Worm (Caenorhabditis elegans) whole organism, L1 larva: Measurements from ENCODE around the gene nsph-1.1.

ENCODE experiments used
- C04F5.9 ChIP-seq: sonication (generic microtip); optimal IDR thresholded peaks from 2 replicates; lab custom pipeline; 2016; ENCODE audit warnings: missing genetic modification characterization, missing compliant biosample characterization
- C34B4.2 ChIP-seq: sonication (generic microtip); optimal IDR thresholded peaks from 2 replicates; lab custom pipeline; 2017; ENCODE audit warnings: mild to moderate bottlenecking, missing genetic modification characterization, missing compliant biosample characterization
- Y116A8C.19 ChIP-seq: sonication (generic microtip); optimal IDR thresholded peaks from 2 replicates; lab custom pipeline; 2016; ENCODE audit warnings: missing compliant biosample characterization, missing genetic modification characterization, borderline replicate concordance
- aha-1 ChIP-seq: fragments of 150-350 bp; optimal IDR thresholded peaks from 2 replicates; lab custom pipeline; 2014; ENCODE audit warnings: missing biosample characterization, missing genetic modification characterization
- alr-1 ChIP-seq: fragments of 200-800 bp; sonication (Bioruptor generic); optimal IDR thresholded peaks from 2 replicates; lab custom pipeline; 2018; ENCODE audit warnings: borderline replicate concordance, mild to moderate bottlenecking, missing genetic modification characterization, missing compliant biosample characterization
- blmp-1 ChIP-seq: fragments of 150-350 bp; optimal IDR thresholded peaks from 2 replicates; lab custom pipeline; 2014; ENCODE audit warnings: missing biosample characterization, missing genetic modification characterization
- ceh-63 ChIP-seq: fragments of 200-800 bp; sonication (Bioruptor generic); optimal IDR thresholded peaks from 2 replicates; lab custom pipeline; 2018; ENCODE audit warnings: mild to moderate bottlenecking, missing genetic modification characterization, missing compliant biosample characterization
- ceh-82 ChIP-seq, 3 experiments: fragments of 150-350 bp in 1 of 3; sonication (generic microtip) in 2 of 3; optimal IDR thresholded peaks; 2 replicates each; lab custom pipeline; 2014 to 2017; ENCODE audit warnings: missing biosample characterization in 3 of 3, missing genetic modification characterization in 3 of 3
- ceh-88 ChIP-seq: fragments of 200-800 bp; sonication (Bioruptor generic); IDR thresholded peaks from 2 replicates; pipeline ENCODE4 v1.3.6; 2022; ENCODE audit warnings: missing genetic modification characterization, missing compliant biosample characterization
- ceh-90 ChIP-seq: sonication (generic microtip); optimal IDR thresholded peaks from 2 replicates; lab custom pipeline; 2016; ENCODE audit warnings: missing genetic modification characterization, missing compliant biosample characterization
- ces-1 ChIP-seq: fragments of 150-350 bp; optimal IDR thresholded peaks from 2 replicates; lab custom pipeline; 2014; ENCODE audit warnings: missing biosample characterization, missing genetic modification reagents, missing genetic modification characterization
- dpl-1 ChIP-seq, 3 experiments: fragments of 150-350 bp in 2 of 3; sonication (generic microtip) in 1 of 3; optimal IDR thresholded peaks; 2 replicates each; lab custom pipeline; 2014 to 2017; ENCODE audit warnings: missing biosample characterization in 3 of 3, missing genetic modification characterization in 3 of 3, missing genetic modification reagents in 3 of 3
- elt-3 ChIP-seq, 6 experiments: fragments of 150-350 bp in 1 of 6; sonication (generic microtip); optimal IDR thresholded peaks; 2 replicates each; lab custom pipeline; 2017 to 2018; ENCODE audit warnings: missing biosample characterization in 6 of 6, missing genetic modification characterization in 6 of 6, inconsistent platforms in 1 of 6
- fkh-10 ChIP-seq: sonication (generic microtip); optimal IDR thresholded peaks from 2 replicates; lab custom pipeline; 2017; ENCODE audit warnings: missing biosample characterization, missing genetic modification reagents, missing genetic modification characterization
- fkh-4 ChIP-seq: sonication (generic microtip); optimal IDR thresholded peaks from 2 replicates; lab custom pipeline; 2016; ENCODE audit warnings: missing compliant biosample characterization, missing genetic modification characterization, borderline replicate concordance
- fkh-8 ChIP-seq: sonication (generic microtip); optimal IDR thresholded peaks from 2 replicates; lab custom pipeline; 2016; ENCODE audit warnings: mild to moderate bottlenecking, missing genetic modification characterization, missing compliant biosample characterization
- fos-1 ChIP-seq: fragments of 150-350 bp; optimal IDR thresholded peaks from 2 replicates; lab custom pipeline; 2014; ENCODE audit warnings: missing biosample characterization, missing genetic modification characterization
- grh-1 ChIP-seq: fragments of 200-800 bp; sonication (Bioruptor generic); IDR thresholded peaks from 2 replicates; pipeline ENCODE4 v1.3.6; 2022; ENCODE audit warnings: missing genetic modification reagents, missing genetic modification characterization, missing compliant biosample characterization
- hlh-17 ChIP-seq: fragments of 200-800 bp; sonication (Bioruptor generic); optimal IDR thresholded peaks from 2 replicates; lab custom pipeline; 2018; ENCODE audit warnings: missing genetic modification characterization, mild to moderate bottlenecking, missing compliant biosample characterization, moderate library complexity, borderline replicate concordance
- hlh-4 ChIP-seq: sonication (generic microtip); optimal IDR thresholded peaks from 2 replicates; lab custom pipeline; 2016; ENCODE audit warnings: mild to moderate bottlenecking, missing genetic modification characterization, missing compliant biosample characterization
- hpl-2 ChIP-seq: fragments of 150-350 bp; optimal IDR thresholded peaks from 2 replicates; lab custom pipeline; 2014; ENCODE audit warnings: missing biosample characterization, missing genetic modification reagents, missing genetic modification characterization
- irx-1 ChIP-seq: sonication (generic microtip); optimal IDR thresholded peaks from 2 replicates; lab custom pipeline; 2016; ENCODE audit warnings: missing genetic modification characterization, missing compliant biosample characterization
- isw-1 ChIP-seq: fragments of 200-800 bp; sonication (Bioruptor generic); IDR thresholded peaks from 2 replicates; pipeline ENCODE4 v1.3.6; 2022; ENCODE audit warnings: missing genetic modification characterization, missing compliant biosample characterization
- lin-14 ChIP-seq: fragments of 200-800 bp; sonication (Bioruptor generic); optimal IDR thresholded peaks from 2 replicates; lab custom pipeline; 2018; ENCODE audit warnings: mild to moderate bottlenecking, missing genetic modification characterization, moderate library complexity, missing compliant biosample characterization
- lin-15B ChIP-seq: fragments of 150-350 bp; sonication (generic microtip); optimal IDR thresholded peaks from 3 replicates; lab custom pipeline; 2014; ENCODE audit warnings: missing biosample characterization, missing genetic modification characterization
- lin-35 ChIP-seq, 2 experiments: fragments of 150-350 bp; optimal IDR thresholded peaks; 2 replicates each; lab custom pipeline; 2014; ENCODE audit warnings: missing biosample characterization in 2 of 2, missing genetic modification characterization in 2 of 2, missing genetic modification reagents in 2 of 2
- mab-9 ChIP-seq: fragments of 200-800 bp; sonication (Bioruptor generic); IDR thresholded peaks from 2 replicates; pipeline ENCODE4 v1.3.6; 2022; ENCODE audit warnings: missing genetic modification reagents, missing genetic modification characterization, missing compliant biosample characterization
- mef-2 ChIP-seq: fragments of 150-350 bp; optimal IDR thresholded peaks from 2 replicates; lab custom pipeline; 2014; ENCODE audit warnings: missing biosample characterization, missing genetic modification characterization
- nhr-11 ChIP-seq: fragments of 150-350 bp; optimal IDR thresholded peaks from 2 replicates; lab custom pipeline; 2014; ENCODE audit warnings: missing biosample characterization, missing genetic modification characterization
- nhr-237 ChIP-seq: fragments of 150-350 bp; optimal IDR thresholded peaks from 2 replicates; lab custom pipeline; 2014; ENCODE audit warnings: missing biosample characterization, missing genetic modification characterization
- nhr-71 ChIP-seq: sonication (generic microtip); optimal IDR thresholded peaks from 2 replicates; lab custom pipeline; 2016; ENCODE audit warnings: mild to moderate bottlenecking, missing genetic modification characterization, moderate library complexity, missing compliant biosample characterization
- nhr-76 ChIP-seq: sonication (generic microtip); optimal IDR thresholded peaks from 2 replicates; lab custom pipeline; 2017; ENCODE audit warnings: missing biosample characterization, missing genetic modification characterization
- nhr-84 ChIP-seq: sonication (generic microtip); optimal IDR thresholded peaks from 2 replicates; lab custom pipeline; 2017; ENCODE audit warnings: missing biosample characterization, missing genetic modification characterization
- nhr-85 ChIP-seq: sonication (generic microtip); peaks from one replicate; lab custom pipeline; 2016; ENCODE audit warnings: missing genetic modification characterization, inconsistent platforms, missing compliant biosample characterization
- pag-3 ChIP-seq: sonication (generic microtip); optimal IDR thresholded peaks from 2 replicates; lab custom pipeline; 2017; ENCODE audit warnings: missing genetic modification characterization, mild to moderate bottlenecking, missing compliant biosample characterization, antibody characterized with exemption, borderline replicate concordance; ENCODE audit not compliant: insufficient read depth
- pqm-1 ChIP-seq: sonication (generic microtip); optimal IDR thresholded peaks from 3 replicates; lab custom pipeline; 2017; ENCODE audit warnings: missing biosample characterization, missing genetic modification characterization
- rnt-1 ChIP-seq: sonication (generic microtip); optimal IDR thresholded peaks from 2 replicates; lab custom pipeline; 2016; ENCODE audit warnings: mild to moderate bottlenecking, missing genetic modification characterization, moderate library complexity, missing compliant biosample characterization
- skn-1 ChIP-seq: fragments of 150-350 bp; optimal IDR thresholded peaks from 2 replicates; lab custom pipeline; 2014; ENCODE audit warnings: missing biosample characterization, missing genetic modification characterization
- snpc-4 ChIP-seq: fragments of 150-350 bp; optimal IDR thresholded peaks from 2 replicates; lab custom pipeline; 2014; ENCODE audit warnings: missing biosample characterization, missing genetic modification characterization
- snu-23 ChIP-seq: sonication (generic microtip); optimal IDR thresholded peaks from 2 replicates; lab custom pipeline; 2016; ENCODE audit warnings: missing genetic modification characterization, missing compliant biosample characterization
- sox-4 ChIP-seq: sonication (generic microtip); optimal IDR thresholded peaks from 2 replicates; lab custom pipeline; 2016; ENCODE audit warnings: missing genetic modification characterization, missing compliant biosample characterization
- sup-37 ChIP-seq: fragments of 200-800 bp; sonication (Bioruptor generic); optimal IDR thresholded peaks from 2 replicates; lab custom pipeline; 2018; ENCODE audit warnings: mild to moderate bottlenecking, missing genetic modification characterization, missing compliant biosample characterization
- tbx-2 ChIP-seq: sonication (generic microtip); optimal IDR thresholded peaks from 2 replicates; lab custom pipeline; 2016; ENCODE audit warnings: missing genetic modification characterization, missing compliant biosample characterization
- tlp-1 ChIP-seq: fragments of 150-350 bp; optimal IDR thresholded peaks from 2 replicates; lab custom pipeline; 2014; ENCODE audit warnings: missing biosample characterization, missing genetic modification characterization
- unc-130 ChIP-seq: fragments of 150-350 bp; optimal IDR thresholded peaks from 2 replicates; lab custom pipeline; 2017; ENCODE audit warnings: missing biosample characterization, missing genetic modification characterization, inconsistent platforms
- unc-30 ChIP-seq: sonication (generic microtip); optimal IDR thresholded peaks from 2 replicates; lab custom pipeline; 2017; ENCODE audit warnings: missing biosample characterization, missing genetic modification characterization
- unc-62 ChIP-seq: fragments of 150-350 bp; optimal IDR thresholded peaks from 2 replicates; lab custom pipeline; 2014; ENCODE audit warnings: missing biosample characterization, missing genetic modification reagents, missing genetic modification characterization
- unc-86 ChIP-seq: sonication (generic microtip); optimal IDR thresholded peaks from 2 replicates; lab custom pipeline; 2016; ENCODE audit warnings: missing genetic modification characterization, missing compliant biosample characterization
- vab-15 ChIP-seq: sonication (generic microtip); optimal IDR thresholded peaks from 2 replicates; lab custom pipeline; 2017; ENCODE audit warnings: missing genotype, mild to moderate bottlenecking, missing genetic modification characterization, missing compliant biosample characterization
- xbp-1 ChIP-seq: sonication (generic microtip); optimal IDR thresholded peaks from 2 replicates; lab custom pipeline; 2016; ENCODE audit warnings: missing genetic modification characterization, missing compliant biosample characterization
- zip-4 ChIP-seq: fragments of 200-800 bp; sonication (Bioruptor generic); optimal IDR thresholded peaks from 2 replicates; lab custom pipeline; 2018; ENCODE audit warnings: mild to moderate bottlenecking, missing genetic modification characterization, moderate library complexity, missing compliant biosample characterization

The nsph-1.1 gene

ce11 chrII:8742006-8742847, 24.3 kb upstream of the nsph-1.1 start:
- TF ChIP-seq hlh-4 = no peak
- no peak for TF ChIP-seq lin-15B (tag; lab: Kevin White, UChicago)
- TF ChIP-seq nhr-71 = peak; percentile 94
- TF ChIP-seq hpl-2 (GFP tag; lab: Kevin White, UChicago) = no peak
- peak; percentile 6 for TF ChIP-seq vab-15 (tag; lab: Kevin White, UChicago)
- TF ChIP-seq sup-37 (GFP tag; lab: Kevin White, UChicago) = no peak
- peak; percentile 100 for TF ChIP-seq nhr-85 (tag; lab: Kevin White, UChicago)
- TF ChIP-seq C34B4.2 (tag; lab: Kevin White, UChicago) = no peak
- peak; percentile 91 for TF ChIP-seq lin-14 (GFP tag; lab: Kevin White, UChicago)
- TF ChIP-seq sox-4 (tag; lab: Kevin White, UChicago) = no peak
- no peak for TF ChIP-seq ceh-88
- TF ChIP-seq fkh-8 (tag; lab: Kevin White, UChicago) = no peak
- TF ChIP-seq ceh-82 (tag; optimal IDR thresholded peaks at IDR 0.05; lab: Kevin White, UChicago) = no peak
- no peak for TF ChIP-seq snpc-4 (tag; lab: Kevin White, UChicago)
- no peak for TF ChIP-seq aha-1 (tag; lab: Kevin White, UChicago)
- TF ChIP-seq mef-2 = no peak
- peak in 1 of 2 experiments; percentile 81 for TF ChIP-seq lin-35 (GFP tag; optimal IDR thresholded peaks at IDR 0.05; lab: Kevin White, UChicago)
- TF ChIP-seq mab-9 (GFP tag; lab: Robert Waterston, UW) = 0 out of 2 replicates have a peak, but pooled peaks have one; percentile 49
- no peak for TF ChIP-seq ces-1 (GFP tag; lab: Kevin White, UChicago)
- peak; percentile 91 for TF ChIP-seq blmp-1
- TF ChIP-seq snu-23 (GFP tag; lab: Kevin White, UChicago) = peak; percentile 87
- peak; percentile 58 for TF ChIP-seq xbp-1
- no peak for TF ChIP-seq Y116A8C.19 (tag; lab: Kevin White, UChicago)
- TF ChIP-seq fos-1 (tag; lab: Kevin White, UChicago) = no peak
- no peak for TF ChIP-seq hlh-17 (GFP tag; lab: Kevin White, UChicago)
- TF ChIP-seq pag-3 (tag; lab: Kevin White, UChicago) = no peak
- TF ChIP-seq skn-1 (tag; lab: Kevin White, UChicago) = peak; percentile 53
- no peak for TF ChIP-seq alr-1 (tag; lab: Kevin White, UChicago)
- TF ChIP-seq nhr-237 (tag; lab: Kevin White, UChicago) = no peak
- no peak for TF ChIP-seq fkh-10
- no peak for TF ChIP-seq irx-1 (tag; lab: Kevin White, UChicago)
- TF ChIP-seq ceh-90 (tag; lab: Kevin White, UChicago) = no peak
- no peak for TF ChIP-seq ceh-63 (GFP tag; lab: Kevin White, UChicago)
- TF ChIP-seq unc-30 (tag; lab: Kevin White, UChicago) = no peak
- peak; percentile 13 for TF ChIP-seq rnt-1
- no peak for TF ChIP-seq C04F5.9 (tag; lab: Kevin White, UChicago)
- TF ChIP-seq nhr-84 (tag; lab: Kevin White, UChicago) = no peak
- TF ChIP-seq grh-1 (GFP tag; lab: Robert Waterston, UW) = peak; percentile 84
- TF ChIP-seq isw-1 = no peak
- TF ChIP-seq fkh-4 (tag; lab: Kevin White, UChicago) = no peak
- TF ChIP-seq tbx-2 (tag; lab: Kevin White, UChicago) = peak; percentile 79
- no peak for TF ChIP-seq zip-4
- peak; percentile 81 for TF ChIP-seq unc-130 (tag; lab: Kevin White, UChicago)
- TF ChIP-seq nhr-11 (tag; lab: Kevin White, UChicago) = peak; percentile 70
- TF ChIP-seq nhr-76 (tag; lab: Kevin White, UChicago) = no peak
- no peak for TF ChIP-seq unc-62 (GFP tag; lab: Kevin White, UChicago)
- TF ChIP-seq elt-3 (tag; optimal IDR thresholded peaks at IDR 0.05; lab: Kevin White, UChicago) = peak in 5 of 6 experiments; percentile 29 to 97 (median 64)
- no peak for TF ChIP-seq pqm-1
- TF ChIP-seq unc-86 = no peak
- no peak for TF ChIP-seq tlp-1 (tag; lab: Kevin White, UChicago)
- peak in 2 of 3 experiments; percentile 19 to 31 for TF ChIP-seq dpl-1 (GFP tag; optimal IDR thresholded peaks at IDR 0.05; lab: Kevin White, UChicago)
